Worm (Caenorhabditis elegans) whole organism, young adult: ENCODE measurements around the gene sgcb-1.

ENCODE experiments used
- B0336.3 ChIP-seq: fragments of 200-800 bp; sonication (Bioruptor generic); IDR thresholded peaks from 2 replicates; pipeline ENCODE4 v1.3.6; 2022; ENCODE audit warnings: missing genetic modification characterization, missing compliant biosample characterization
- F22D6.2 ChIP-seq: sonication (generic microtip); optimal IDR thresholded peaks from 2 replicates; lab custom pipeline; 2016; ENCODE audit warnings: mild to moderate bottlenecking, missing genetic modification characterization, missing compliant biosample characterization
- F49E8.2 ChIP-seq: sonication (generic microtip); optimal IDR thresholded peaks from 3 replicates; lab custom pipeline; 2017; ENCODE audit warnings: missing genetic modification characterization, mild to moderate bottlenecking, missing compliant biosample characterization, antibody characterized with exemption, moderate library complexity; ENCODE audit not compliant: insufficient read depth
- F57C9.4 ChIP-seq: sonication (generic microtip); optimal IDR thresholded peaks from 2 replicates; lab custom pipeline; 2017; ENCODE audit warnings: mild to moderate bottlenecking, missing genetic modification characterization, missing compliant biosample characterization
- ama-1 ChIP-seq, 3 experiments: fragments of 150-350 bp in 1 of 3; sonication (generic microtip) in 2 of 3; optimal IDR thresholded peaks; 2 replicates each; lab custom pipeline; 2014 to 2018; ENCODE audit warnings: missing biosample characterization in 2 of 3, missing genetic modification characterization in 2 of 3, missing genetic modification reagents in 2 of 3
- aptf-2 ChIP-seq: fragments of 200-800 bp; sonication (Bioruptor generic); conservative IDR thresholded peaks from 2 replicates; pipeline ENCODE4 v1.3.6; 2022; ENCODE audit warnings: missing genetic modification reagents, missing genetic modification characterization, missing compliant biosample characterization
- atf-7 ChIP-seq: sonication (generic microtip); optimal IDR thresholded peaks from 2 replicates; lab custom pipeline; 2017; ENCODE audit warnings: mild to moderate bottlenecking, missing genetic modification characterization, missing compliant biosample characterization
- attf-5 ChIP-seq: fragments of 200-800 bp; sonication (Bioruptor generic); optimal IDR thresholded peaks from 2 replicates; lab custom pipeline; 2018; ENCODE audit warnings: mild to moderate bottlenecking, missing genetic modification characterization, missing compliant biosample characterization
- cebp-2 ChIP-seq: fragments of 200-800 bp; sonication (Bioruptor generic); IDR thresholded peaks from 2 replicates; pipeline ENCODE4 v1.3.6; 2022; ENCODE audit warnings: missing genetic modification characterization, missing compliant biosample characterization
- ceh-40 ChIP-seq: fragments of 200-800 bp; sonication (Bioruptor generic); IDR thresholded peaks from 2 replicates; pipeline ENCODE4 v1.3.6; 2022; ENCODE audit warnings: missing genetic modification characterization, missing compliant biosample characterization
- ceh-79 ChIP-seq: sonication (generic microtip); optimal IDR thresholded peaks from 2 replicates; lab custom pipeline; 2017; ENCODE audit warnings: mild to moderate bottlenecking, missing genetic modification characterization, missing compliant biosample characterization
- ceh-91 ChIP-seq: fragments of 200-800 bp; sonication (Bioruptor generic); IDR thresholded peaks from 2 replicates; pipeline ENCODE4 v1.3.6; 2022; ENCODE audit warnings: missing genetic modification reagents, missing genetic modification characterization, missing compliant biosample characterization
- die-1 ChIP-seq: sonication (generic microtip); optimal IDR thresholded peaks from 2 replicates; lab custom pipeline; 2016; ENCODE audit warnings: missing genotype, mild to moderate bottlenecking, missing genetic modification characterization, missing compliant biosample characterization
- egl-18 ChIP-seq: fragments of 200-800 bp; sonication (Bioruptor generic); IDR thresholded peaks from 2 replicates; pipeline ENCODE4 v1.3.6; 2022; ENCODE audit warnings: missing genetic modification reagents, missing genetic modification characterization, missing compliant biosample characterization
- egl-44 ChIP-seq: fragments of 200-800 bp; sonication (Bioruptor generic); IDR thresholded peaks from 2 replicates; pipeline ENCODE4 v1.3.6; 2022; ENCODE audit warnings: missing genetic modification reagents, missing genetic modification characterization, missing compliant biosample characterization
- egrh-3 ChIP-seq: fragments of 200-800 bp; sonication (Bioruptor generic); IDR thresholded peaks from 2 replicates; pipeline ENCODE4 v1.3.6; 2022; ENCODE audit warnings: missing genetic modification reagents, missing genetic modification characterization, missing compliant biosample characterization
- ets-4 ChIP-seq: fragments of 200-800 bp; sonication (Bioruptor generic); optimal IDR thresholded peaks from 2 replicates; lab custom pipeline; 2018; ENCODE audit warnings: mild to moderate bottlenecking, missing genetic modification characterization, missing compliant biosample characterization
- gei-17 ChIP-seq: fragments of 200-800 bp; sonication (Bioruptor generic); optimal IDR thresholded peaks from 2 replicates; lab custom pipeline; 2018; ENCODE audit warnings: mild to moderate bottlenecking, missing genetic modification characterization, missing compliant biosample characterization
- hmg-1.2 ChIP-seq: fragments of 200-800 bp; sonication (Bioruptor generic); IDR thresholded peaks from 2 replicates; pipeline ENCODE4 v1.3.6; 2022; ENCODE audit warnings: missing genetic modification reagents, missing genetic modification characterization, missing compliant biosample characterization
- hrde-1 ChIP-seq: sonication (generic microtip); optimal IDR thresholded peaks from 2 replicates; lab custom pipeline; 2016; ENCODE audit warnings: missing genetic modification characterization, mild to moderate bottlenecking, missing compliant biosample characterization, moderate library complexity, missing genotype, missing genetic modification reagents, borderline replicate concordance
- let-526 ChIP-seq: fragments of 200-800 bp; sonication (Bioruptor generic); IDR thresholded peaks from 2 replicates; pipeline ENCODE4 v1.3.6; 2022; ENCODE audit warnings: missing genetic modification reagents, missing genetic modification characterization, missing compliant biosample characterization
- let-607 ChIP-seq, 2 experiments: fragments of 200-800 bp in 1 of 2; sonication (Bioruptor generic) in 1 of 2; sonication (generic microtip) in 1 of 2; optimal IDR thresholded peaks; 2 replicates each; lab custom pipeline; 2016 to 2018; ENCODE audit warnings: mild to moderate bottlenecking in 2 of 2, missing compliant biosample characterization in 2 of 2, missing genetic modification characterization in 2 of 2, moderate library complexity in 2 of 2, missing genotype in 1 of 2
- lin-54 ChIP-seq: fragments of 200-800 bp; sonication (Bioruptor generic); optimal IDR thresholded peaks from 2 replicates; lab custom pipeline; 2018; ENCODE audit warnings: mild to moderate bottlenecking, missing genetic modification characterization, missing compliant biosample characterization
- lir-1 ChIP-seq: fragments of 200-800 bp; sonication (Bioruptor generic); conservative IDR thresholded peaks from 2 replicates; pipeline ENCODE4 v1.3.6; 2022; ENCODE audit warnings: missing genetic modification reagents, missing genetic modification characterization, missing compliant biosample characterization
- madf-10 ChIP-seq: sonication (generic microtip); optimal IDR thresholded peaks from 2 replicates; lab custom pipeline; 2016; ENCODE audit warnings: mild to moderate bottlenecking, missing genetic modification characterization, missing compliant biosample characterization
- madf-3 ChIP-seq: fragments of 200-800 bp; sonication (Bioruptor generic); IDR thresholded peaks from 2 replicates; pipeline ENCODE4 v1.3.6; 2022; ENCODE audit warnings: missing genetic modification reagents, missing genetic modification characterization, missing compliant biosample characterization
- madf-8 ChIP-seq: fragments of 200-800 bp; sonication (Bioruptor generic); conservative IDR thresholded peaks from 2 replicates; pipeline ENCODE4 v1.3.6; 2022; ENCODE audit warnings: missing genetic modification reagents, missing genetic modification characterization, missing compliant biosample characterization
- mxl-1 ChIP-seq: sonication (generic microtip); optimal IDR thresholded peaks from 2 replicates; lab custom pipeline; 2016; ENCODE audit warnings: missing genetic modification characterization, missing compliant biosample characterization
- nfya-2 ChIP-seq: fragments of 200-800 bp; sonication (Bioruptor generic); IDR thresholded peaks from 2 replicates; pipeline ENCODE4 v1.3.6; 2022; ENCODE audit warnings: missing genetic modification reagents, missing genetic modification characterization, missing compliant biosample characterization
- nhr-80 ChIP-seq: sonication (generic microtip); optimal IDR thresholded peaks from 2 replicates; lab custom pipeline; 2016; ENCODE audit warnings: missing genetic modification characterization, missing compliant biosample characterization
- snpc-1.1 ChIP-seq: sonication (generic microtip); optimal IDR thresholded peaks from 2 replicates; lab custom pipeline; 2017; ENCODE audit warnings: missing genetic modification characterization, mild to moderate bottlenecking, missing compliant biosample characterization, antibody characterized with exemption, moderate library complexity, missing genotype, missing genetic modification reagents; ENCODE audit not compliant: insufficient read depth
- snpc-1.3 ChIP-seq: sonication (generic microtip); optimal IDR thresholded peaks from 2 replicates; lab custom pipeline; 2017; ENCODE audit warnings: missing genetic modification characterization, mild to moderate bottlenecking, missing compliant biosample characterization, antibody characterized with exemption, moderate library complexity, missing genotype, missing genetic modification reagents; ENCODE audit not compliant: insufficient read depth
- sptf-2 ChIP-seq: fragments of 200-800 bp; sonication (Bioruptor generic); optimal IDR thresholded peaks from 2 replicates; lab custom pipeline; 2018; ENCODE audit warnings: mild to moderate bottlenecking, missing genetic modification characterization, missing compliant biosample characterization
- xnd-1 ChIP-seq: sonication (generic microtip); optimal IDR thresholded peaks from 2 replicates; lab custom pipeline; 2016; ENCODE audit warnings: missing genotype, missing genetic modification reagents, missing genetic modification characterization, missing compliant biosample characterization
- ztf-18 ChIP-seq: sonication (generic microtip); optimal IDR thresholded peaks from 2 replicates; lab custom pipeline; 2016; ENCODE audit warnings: missing genotype, mild to moderate bottlenecking, missing genetic modification characterization, missing compliant biosample characterization
- ztf-25 ChIP-seq: fragments of 200-800 bp; sonication (Bioruptor generic); IDR thresholded peaks from 2 replicates; pipeline ENCODE4 v1.3.6; 2022; ENCODE audit warnings: missing genetic modification reagents, missing genetic modification characterization, missing compliant biosample characterization
- ztf-28 ChIP-seq: fragments of 200-800 bp; sonication (Bioruptor generic); IDR thresholded peaks from 2 replicates; pipeline ENCODE4 v1.3.6; 2022; ENCODE audit warnings: missing genetic modification reagents, missing genetic modification characterization, missing compliant biosample characterization

The sgcb-1 gene

DNA sequence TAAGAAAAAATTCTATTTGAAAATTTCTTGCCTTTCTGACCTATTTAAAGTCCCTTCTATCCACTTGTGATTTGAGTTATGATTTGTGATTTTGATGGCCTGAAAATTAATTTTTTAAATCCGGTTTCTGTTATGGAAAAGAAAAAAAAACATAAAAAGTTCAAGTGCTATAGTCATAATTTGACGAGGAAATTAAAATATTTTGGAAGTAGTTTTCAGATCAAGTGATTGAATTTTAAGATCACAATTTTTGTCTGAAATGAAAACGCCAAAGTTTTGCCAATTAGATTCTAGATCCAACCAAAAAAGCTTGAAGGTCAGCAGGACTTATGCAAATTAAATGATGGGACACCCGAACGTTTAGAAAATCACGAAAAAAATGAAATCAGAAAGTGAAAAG is 41.4 kb downstream of the sgcb-1 start, which contains the start of gene ptr-3:
Gene ptr-3, minus strand, starts transcription at position 101 of the 400 bp plus-strand sequence.
- TF ChIP-seq ets-4 (GFP tag; lab: Kevin White, UChicago), result no peak
- no peak for TF ChIP-seq snpc-1.3 (tag; lab: Kevin White, UChicago)
- TF ChIP-seq sptf-2 (GFP tag; lab: Kevin White, UChicago), result no peak
- TF ChIP-seq F22D6.2 (tag; lab: Kevin White, UChicago), result no peak
- no peak for TF ChIP-seq madf-10 (tag; lab: Kevin White, UChicago)
- no peak for TF ChIP-seq let-607 (tag; optimal IDR thresholded peaks at IDR 0.05; lab: Kevin White, UChicago)
- TF ChIP-seq attf-5 (GFP tag; lab: Kevin White, UChicago), result no peak
- no peak for TF ChIP-seq lir-1 (GFP tag; lab: Robert Waterston, UW)
- no peak for TF ChIP-seq egl-44
- TF ChIP-seq ceh-40 (GFP tag; lab: Robert Waterston, UW), result no peak
- TF ChIP-seq die-1, result no peak
- TF ChIP-seq atf-7 (tag; lab: Kevin White, UChicago), result no peak
- no peak for TF ChIP-seq mxl-1 (tag; lab: Kevin White, UChicago)
- TF ChIP-seq ztf-25 (GFP tag; lab: Robert Waterston, UW), result no peak
- no peak for TF ChIP-seq F57C9.4 (tag; lab: Kevin White, UChicago)
- no peak for TF ChIP-seq let-526 (GFP tag; lab: Robert Waterston, UW)
- no peak for TF ChIP-seq egl-18 (GFP tag; lab: Robert Waterston, UW)
- TF ChIP-seq lin-54, result no peak

DNA sequence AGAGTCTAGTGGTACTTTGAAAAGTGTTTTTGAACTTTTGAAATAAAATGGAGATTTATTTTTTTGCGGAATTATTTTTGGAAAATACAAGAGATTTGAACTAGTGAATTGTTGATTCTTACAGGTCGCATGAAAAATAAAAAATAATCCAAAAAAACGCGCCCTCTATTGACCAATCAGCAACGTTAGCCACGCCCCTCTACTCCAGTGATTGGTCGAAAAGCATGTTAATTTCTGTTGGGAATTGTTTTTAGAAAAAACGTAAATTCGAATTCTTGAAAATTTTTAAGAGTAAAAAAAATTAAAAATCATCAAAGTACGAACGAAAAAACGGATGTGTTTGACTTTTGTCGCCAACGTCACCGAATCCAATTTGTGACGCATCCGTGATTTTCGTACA is 44.3 kb downstream of the sgcb-1 start:
- no peak for TF ChIP-seq nfya-2 (GFP tag; lab: Robert Waterston, UW)

DNA sequence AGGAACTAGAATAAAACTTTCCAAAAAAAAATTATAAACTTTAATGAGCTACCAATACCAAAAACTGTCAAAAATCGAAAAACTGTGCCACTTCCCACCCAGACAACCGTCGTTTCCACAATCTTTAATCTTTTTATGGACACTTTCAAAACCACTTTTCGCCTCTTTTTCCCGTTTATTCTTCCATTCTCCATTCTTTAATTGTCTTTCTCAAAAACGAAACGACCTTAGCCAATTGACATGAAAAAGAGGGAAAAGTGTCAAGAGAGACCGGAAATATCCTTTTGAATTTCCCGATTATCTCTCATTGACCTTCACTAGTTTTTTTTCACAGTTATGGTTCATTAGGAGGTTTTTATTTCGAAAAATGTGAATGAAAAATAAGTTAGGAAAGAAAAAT is 45.4 kb downstream of the sgcb-1 start:
- TF ChIP-seq F49E8.2 (no peak), cebp-2 (GFP tag; lab: Robert Waterston, UW) (no peak), ztf-18 (no peak), ztf-28 (GFP tag; lab: Robert Waterston, UW) (no peak), ceh-40 (GFP tag; lab: Robert Waterston, UW) (no peak), B0336.3 (GFP tag; lab: Robert Waterston, UW) (no peak)

DNA sequence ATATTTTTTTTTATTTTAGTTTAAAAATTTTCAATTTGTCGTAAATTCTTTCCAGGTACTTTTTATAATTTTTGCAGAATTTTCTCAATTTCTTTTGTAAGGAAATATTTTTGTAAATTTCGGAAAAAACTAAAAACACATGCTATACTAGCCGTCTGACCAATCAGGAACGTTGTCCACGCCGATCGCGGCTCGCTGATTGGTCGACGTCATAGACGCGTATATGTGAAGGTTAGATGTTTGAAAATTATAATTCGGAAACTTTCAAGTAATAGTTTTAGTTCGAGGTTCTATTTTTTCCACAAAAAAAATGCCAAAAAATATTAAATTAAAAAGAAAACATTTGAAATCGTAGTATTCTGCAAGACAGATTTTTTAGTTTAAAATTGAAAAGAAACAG is 46.1 kb downstream of the sgcb-1 start:
- TF ChIP-seq snpc-1.1 (tag; lab: Kevin White, UChicago), result no peak
- no peak for TF ChIP-seq hmg-1.2 (GFP tag; lab: Robert Waterston, UW)
- TF ChIP-seq xnd-1 (tag; lab: Kevin White, UChicago), result no peak
- no peak for TF ChIP-seq egrh-3 (GFP tag; lab: Robert Waterston, UW)
- no peak for TF ChIP-seq ceh-79 (tag; lab: Kevin White, UChicago)
- TF ChIP-seq aptf-2 (GFP tag; lab: Robert Waterston, UW), result no peak
- no peak for TF ChIP-seq egl-18 (GFP tag; lab: Robert Waterston, UW)
- TF ChIP-seq gei-17 (GFP tag; lab: Kevin White, UChicago), result no peak
- TF ChIP-seq hrde-1, result no peak
- TF ChIP-seq madf-3 (GFP tag; lab: Robert Waterston, UW), result no peak
- no peak for TF ChIP-seq ama-1 (optimal IDR thresholded peaks at IDR 0.05; lab: Kevin White, UChicago)
- no peak for TF ChIP-seq ama-1 (GFP tag; optimal IDR thresholded peaks at IDR 0.05; lab: Kevin White, UChicago)
- TF ChIP-seq nhr-80, result no peak
- TF ChIP-seq madf-8 (GFP tag; lab: Robert Waterston, UW), result no peak
- no peak for TF ChIP-seq F22D6.2 (tag; lab: Kevin White, UChicago)
- TF ChIP-seq ceh-91 (GFP tag; lab: Robert Waterston, UW), result no peak
